Worm (Caenorhabditis elegans): ENCODE measurements around the gene ZK180.8.

Gene ZK180.8

ce11 chrIV:4523461-4523860, 11.9 kb upstream of the ZK180.8 start:
- TF ChIP-seq ceh-16 (tag; optimal IDR thresholded peaks at IDR 0.05) (no peak), ceh-82 (tag; optimal IDR thresholded peaks at IDR 0.05) (no peak), nhr-10 (tag; optimal IDR thresholded peaks at IDR 0.05) (no peak), blmp-1 (tag; optimal IDR thresholded peaks at IDR 0.05; ENCODE audit: insufficient read depth) (no peak), skn-1 (tag; optimal IDR thresholded peaks at IDR 0.05) (no peak), R02D3.7 (tag; optimal IDR thresholded peaks at IDR 0.05) (no peak), nhr-25 (tag; optimal IDR thresholded peaks at IDR 0.05) (no peak), nhr-23 (tag; optimal IDR thresholded peaks at IDR 0.05) (no peak), mab-5 (tag; optimal IDR thresholded peaks at IDR 0.05) (no peak), aly-2 (tag; optimal IDR thresholded peaks at IDR 0.05) (no peak), egl-27 (tag; optimal IDR thresholded peaks at IDR 0.05) (no peak), fos-1 (tag; optimal IDR thresholded peaks at IDR 0.05) (no peak), Y55F3AM.14 (GFP tag; optimal IDR thresholded peaks at IDR 0.05) (no peak), ama-1 (optimal IDR thresholded peaks at IDR 0.05) (no peak), nhr-11 (tag; optimal IDR thresholded peaks at IDR 0.05) (no peak), dmd-4 (tag; optimal IDR thresholded peaks at IDR 0.05) (no peak)

DNA sequence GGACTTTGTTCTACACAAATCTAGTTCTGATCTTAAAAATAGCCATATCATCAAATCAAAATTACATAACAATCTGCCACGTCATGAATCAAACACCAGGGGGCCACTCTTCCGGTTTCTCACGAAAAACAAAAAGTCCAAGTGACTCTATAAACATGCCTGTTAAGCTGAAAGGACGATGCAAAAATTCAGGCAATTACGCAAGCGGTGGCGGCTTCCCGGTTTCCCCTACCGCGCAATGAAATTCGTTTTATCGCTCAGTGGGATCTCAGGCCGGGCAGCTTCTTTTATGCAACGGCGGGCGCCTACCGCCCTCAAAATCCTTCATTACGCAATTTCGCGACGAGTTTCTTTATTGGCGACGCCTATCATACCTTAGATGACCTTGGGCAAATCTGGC, 8.2 kb upstream of the ZK180.8 start:
- TF ChIP-seq nhr-25 (tag; optimal IDR thresholded peaks at IDR 0.05) (peak; percentile 42), blmp-1 (tag; optimal IDR thresholded peaks at IDR 0.05; ENCODE audit: insufficient read depth) (no peak), Y55F3AM.14 (GFP tag; optimal IDR thresholded peaks at IDR 0.05) (peak; percentile 7)

DNA sequence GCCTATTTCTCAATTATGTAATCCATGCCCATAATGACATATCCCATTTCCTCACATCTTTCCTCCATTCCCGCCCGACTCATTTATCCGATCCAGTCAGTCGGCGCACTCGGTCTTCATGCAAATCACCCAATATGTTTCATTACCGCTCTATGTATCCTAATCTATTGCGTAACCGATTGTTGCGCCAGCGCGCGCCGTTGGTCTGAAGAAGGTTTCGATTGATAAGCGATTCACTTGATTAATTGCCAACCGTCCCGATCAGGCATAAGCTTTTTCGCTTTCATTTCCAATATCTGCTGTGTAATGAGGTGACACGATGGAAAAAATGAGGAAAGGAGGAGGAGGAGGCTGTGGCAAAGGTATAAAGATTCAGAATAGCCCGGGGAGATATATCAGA, 6.6 kb upstream of the ZK180.8 start:
- TF ChIP-seq nhr-10 (tag; optimal IDR thresholded peaks at IDR 0.05) (no peak), blmp-1 (tag; optimal IDR thresholded peaks at IDR 0.05; ENCODE audit: insufficient read depth) (peak; percentile 75)

ce11 chrIV:4517066-4517465, 5.5 kb upstream of the ZK180.8 start, which contains the start of gene ZK180.5:
Gene ZK180.5, minus strand, starts transcription at chrIV:4517166.
- TF ChIP-seq nhr-25 (tag; optimal IDR thresholded peaks at IDR 0.05) (peak; percentile 17), R02D3.7 (tag; optimal IDR thresholded peaks at IDR 0.05) (no peak)

ce11 chrIV:4516478-4516877, 5.0 kb upstream of the ZK180.8 start:
- TF ChIP-seq lin-13 (GFP tag; optimal IDR thresholded peaks at IDR 0.05) (no peak), Y55F3AM.14 (GFP tag; optimal IDR thresholded peaks at IDR 0.05) (peak; percentile 8)

DNA sequence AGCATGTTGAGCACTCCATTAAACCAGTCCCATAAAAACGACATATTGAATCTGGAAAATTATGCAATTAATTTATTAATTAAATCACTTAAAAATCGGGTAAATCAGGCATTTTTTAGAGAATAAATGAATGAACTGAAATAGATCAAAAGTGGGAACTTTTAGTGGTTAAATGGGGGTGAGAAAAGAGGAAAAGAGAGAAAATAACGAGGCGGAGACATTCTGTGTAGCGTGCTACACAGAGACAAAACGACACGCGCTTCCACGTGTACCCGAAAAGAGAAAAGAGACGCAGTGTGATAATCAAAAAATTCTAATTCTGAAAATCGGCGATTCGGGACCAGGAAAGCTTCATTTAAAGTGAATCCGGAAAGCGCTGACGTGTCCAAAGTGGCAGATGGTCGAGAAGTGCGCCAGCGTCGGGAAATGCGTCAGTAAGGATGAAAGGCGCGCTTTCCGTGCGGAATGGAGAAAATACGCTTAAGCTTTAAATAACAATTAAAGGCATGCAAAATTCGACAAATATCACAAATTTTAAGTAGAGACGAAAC, 1.8 kb upstream of the ZK180.8 start, which contains the start of gene sar-1:
Gene sar-1 (minus strand): TSS at position 51 of the 551 bp plus-strand sequence.
- TF ChIP-seq sma-9 (GFP tag; optimal IDR thresholded peaks at IDR 0.05) (peak; percentile 82), sma-9 (tag; optimal IDR thresholded peaks at IDR 0.05) (no peak), elt-1 (tag; optimal IDR thresholded peaks at IDR 0.05) (no peak), alr-1 (tag; optimal IDR thresholded peaks at IDR 0.05) (no peak), R02D3.7 (tag; optimal IDR thresholded peaks at IDR 0.05) (peak; percentile 32), ceh-82 (tag; optimal IDR thresholded peaks at IDR 0.05) (no peak), zag-1 (tag; optimal IDR thresholded peaks at IDR 0.05) (peak; percentile 26), nhr-11 (tag; optimal IDR thresholded peaks at IDR 0.05) (no peak), lsy-2 (tag; optimal IDR thresholded peaks at IDR 0.05) (peak; percentile 88 to 93), egl-27 (tag; optimal IDR thresholded peaks at IDR 0.05) (peak; percentile 55), dmd-4 (tag; optimal IDR thresholded peaks at IDR 0.05) (no peak), nhr-129 (tag; optimal IDR thresholded peaks at IDR 0.05) (peak; percentile 65), lin-13 (GFP tag; optimal IDR thresholded peaks at IDR 0.05) (no peak), mdl-1 (tag; optimal IDR thresholded peaks at IDR 0.05) (peak in 1 of 2 experiments; percentile 60), C34F6.9 (tag; optimal IDR thresholded peaks at IDR 0.05) (peak; percentile 89), elt-3 (tag; optimal IDR thresholded peaks at IDR 0.05) (no peak), ztf-11 (tag; optimal IDR thresholded peaks at IDR 0.05) (no peak), mbf-1 (tag; optimal IDR thresholded peaks at IDR 0.05) (no peak), skn-1 (tag; optimal IDR thresholded peaks at IDR 0.05) (no peak), nhr-12 (tag; optimal IDR thresholded peaks at IDR 0.05) (no peak), lin-11 (tag; optimal IDR thresholded peaks at IDR 0.05) (peak; percentile 72), nhr-25 (tag; optimal IDR thresholded peaks at IDR 0.05) (peak; percentile 73), fos-1 (tag; optimal IDR thresholded peaks at IDR 0.05) (peak; percentile 55), lin-39 (tag; optimal IDR thresholded peaks at IDR 0.05) (no peak), nhr-6 (tag; optimal IDR thresholded peaks at IDR 0.05) (peak; percentile 31), nhr-10 (tag; optimal IDR thresholded peaks at IDR 0.05) (peak; percentile 49), gmeb-1 (tag; optimal IDR thresholded peaks at IDR 0.05) (peak; percentile 82), crh-2 (tag; optimal IDR thresholded peaks at IDR 0.05) (peak; percentile 94), blmp-1 (tag; optimal IDR thresholded peaks at IDR 0.05; ENCODE audit: insufficient read depth) (no peak), sem-4 (tag; optimal IDR thresholded peaks at IDR 0.05) (peak; percentile 6), sma-3 (GFP tag; optimal IDR thresholded peaks at IDR 0.05) (peak; percentile 69), F13H6.1 (tag; optimal IDR thresholded peaks at IDR 0.05) (peak; percentile 80), nhr-21 (tag; optimal IDR thresholded peaks at IDR 0.05) (peak; percentile 82), unc-55 (GFP tag; optimal IDR thresholded peaks at IDR 0.05) (peak; percentile 84), mab-5 (tag; optimal IDR thresholded peaks at IDR 0.05) (peak; percentile 63), aly-2 (tag; optimal IDR thresholded peaks at IDR 0.05) (no peak), nhr-77 (tag; optimal IDR thresholded peaks at IDR 0.05) (no peak)

Data from whole organism, L2 larva.